Worm (Caenorhabditis elegans) whole organism, L2 larva: Measurements from ENCODE around the gene srg-8.

Experiments used
- ceh-82 ChIP-seq: fragments of 150-350 bp; optimal IDR thresholded peaks from 2 replicates; lab custom pipeline; 2014; ENCODE audit warnings: missing biosample characterization, missing genetic modification characterization
- elt-1 ChIP-seq: fragments of 150-350 bp; optimal IDR thresholded peaks from 2 replicates; lab custom pipeline; 2014; ENCODE audit warnings: missing biosample characterization, missing genetic modification characterization
- gmeb-1 ChIP-seq: fragments of 150-350 bp; optimal IDR thresholded peaks from 2 replicates; lab custom pipeline; 2014; ENCODE audit warnings: missing biosample characterization, missing genetic modification characterization
- lin-13 ChIP-seq: fragments of 150-350 bp; optimal IDR thresholded peaks from 2 replicates; lab custom pipeline; 2014; ENCODE audit warnings: missing biosample characterization, missing genetic modification reagents, missing genetic modification characterization
- nhr-237 ChIP-seq: fragments of 150-350 bp; optimal IDR thresholded peaks from 2 replicates; lab custom pipeline; 2014; ENCODE audit warnings: missing biosample characterization, missing genetic modification characterization
- ztf-11 ChIP-seq: sonication (generic microtip); optimal IDR thresholded peaks from 2 replicates; lab custom pipeline; 2017; ENCODE audit warnings: missing biosample characterization, missing genetic modification characterization
- ztf-4 ChIP-seq: fragments of 150-350 bp; optimal IDR thresholded peaks from 2 replicates; lab custom pipeline; 2014; ENCODE audit warnings: missing biosample characterization, missing genetic modification characterization

DNA sequence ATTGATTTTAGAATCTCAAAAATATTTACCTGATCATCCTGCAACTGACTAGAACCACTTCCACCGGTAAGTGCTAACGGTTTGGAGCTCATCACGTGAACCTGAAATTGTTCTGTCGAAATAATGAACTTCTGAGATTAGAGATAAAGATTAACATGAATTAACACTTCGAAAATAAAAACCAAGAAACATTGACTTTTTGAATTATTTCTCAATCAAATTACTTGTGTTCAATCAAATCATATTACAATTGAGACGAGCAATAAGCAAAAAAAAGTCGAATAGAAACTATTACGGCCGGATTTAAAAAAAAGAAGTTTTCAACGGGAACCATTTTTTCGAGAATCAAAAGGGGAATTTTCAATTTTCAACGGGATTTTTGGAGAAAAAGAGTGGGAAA lies 8.9 kb downstream of the srg-8 start, which contains the start of gene bcas-2:
- TF ChIP-seq nhr-237 (tag; lab: Kevin White, UChicago) (no peak), ztf-4 (no peak), gmeb-1 (no peak), ceh-82 (no peak), ztf-11 (tag; lab: Kevin White, UChicago) (no peak), elt-1 (tag; lab: Kevin White, UChicago) (no peak), lin-13 (GFP tag; lab: Kevin White, UChicago) (no peak)
